Worm (Caenorhabditis elegans) whole organism, L1 larva: Measurements from ENCODE around the gene elo-6.

Experiments used
- aly-2 ChIP-seq: fragments of 150-350 bp; optimal IDR thresholded peaks from 2 replicates; lab custom pipeline; 2014; ENCODE audit warnings: missing biosample characterization, missing genetic modification characterization
- lin-15B ChIP-seq: fragments of 150-350 bp; sonication (generic microtip); optimal IDR thresholded peaks from 3 replicates; lab custom pipeline; 2014; ENCODE audit warnings: missing biosample characterization, missing genetic modification characterization
- mab-9 ChIP-seq: fragments of 200-800 bp; sonication (Bioruptor generic); IDR thresholded peaks from 2 replicates; pipeline ENCODE4 v1.3.6; 2022; ENCODE audit warnings: missing genetic modification reagents, missing genetic modification characterization, missing compliant biosample characterization
- nhr-237 ChIP-seq: fragments of 150-350 bp; optimal IDR thresholded peaks from 2 replicates; lab custom pipeline; 2014; ENCODE audit warnings: missing biosample characterization, missing genetic modification characterization
- nhr-71 ChIP-seq: sonication (generic microtip); optimal IDR thresholded peaks from 2 replicates; lab custom pipeline; 2016; ENCODE audit warnings: mild to moderate bottlenecking, missing genetic modification characterization, moderate library complexity, missing compliant biosample characterization
- nhr-76 ChIP-seq: sonication (generic microtip); optimal IDR thresholded peaks from 2 replicates; lab custom pipeline; 2017; ENCODE audit warnings: missing biosample characterization, missing genetic modification characterization
- nhr-77 ChIP-seq: fragments of 150-350 bp; optimal IDR thresholded peaks from 2 replicates; lab custom pipeline; 2014; ENCODE audit warnings: missing biosample characterization, missing genetic modification characterization
- unc-30 ChIP-seq: sonication (generic microtip); optimal IDR thresholded peaks from 2 replicates; lab custom pipeline; 2017; ENCODE audit warnings: missing biosample characterization, missing genetic modification characterization

ce11 chrIV:5377062-5377461, 11.3 kb downstream of the elo-6 start, which contains the start of gene elo-5:
- TF ChIP-seq nhr-237 (tag; lab: Kevin White, UChicago) (no peak), unc-30 (tag; lab: Kevin White, UChicago) (no peak), nhr-76 (no peak), nhr-77 (no peak), nhr-71 (tag; lab: Kevin White, UChicago) (no peak), aly-2 (tag; lab: Kevin White, UChicago) (no peak), lin-15B (tag; lab: Kevin White, UChicago) (no peak), mab-9 (GFP tag; lab: Robert Waterston, UW) (no peak)
